Worm (Caenorhabditis elegans) whole organism, L4/young adult: ENCODE measurements around the gene F14H8.2.

Experiments used
- dao-5 ChIP-seq: sonication (generic microtip); optimal IDR thresholded peaks from 2 replicates; lab custom pipeline; 2016; ENCODE audit warnings: missing genotype, missing genetic modification characterization, moderate library complexity, missing compliant biosample characterization
- him-1 ChIP-seq: sonication (generic microtip); optimal IDR thresholded peaks from 2 replicates; lab custom pipeline; 2016; ENCODE audit warnings: missing genotype, missing genetic modification reagents, missing genetic modification characterization, missing compliant biosample characterization

DNA sequence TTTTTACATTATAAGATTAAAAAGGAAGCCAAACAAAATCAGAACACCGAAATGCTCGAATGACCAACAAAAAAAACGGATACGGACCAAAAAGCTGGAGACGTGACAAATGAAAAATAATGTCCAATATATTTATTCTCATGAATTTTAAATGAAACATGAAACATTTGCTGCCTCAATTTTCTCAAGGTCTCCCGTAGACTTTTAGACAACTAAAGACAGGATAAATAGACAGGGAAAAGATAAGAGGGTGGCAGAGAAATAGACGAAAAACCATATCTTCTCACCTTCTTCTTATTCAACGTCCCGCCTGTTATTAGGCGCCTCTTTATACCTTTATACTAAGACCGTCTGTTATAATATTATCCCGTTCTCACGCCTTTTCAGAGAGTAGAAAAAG, 4.3 kb downstream of the F14H8.2 start:
- TF ChIP-seq him-1 (tag; lab: Kevin White, UChicago) = no peak
- no peak for TF ChIP-seq dao-5 (tag; lab: Kevin White, UChicago)
